Worm (Caenorhabditis elegans) whole organism, L2 larva: ENCODE measurements around the gene srab-17.

Experiments used
- C34F6.9 ChIP-seq: fragments of 150-350 bp; optimal IDR thresholded peaks from 2 replicates; lab custom pipeline; 2014; ENCODE audit warnings: missing biosample characterization, missing genetic modification characterization
- R02D3.7 ChIP-seq: fragments of 150-350 bp; optimal IDR thresholded peaks from 2 replicates; lab custom pipeline; 2014; ENCODE audit warnings: missing biosample characterization, missing genetic modification characterization
- Y55F3AM.14 ChIP-seq: fragments of 200-800 bp; sonication (Bioruptor generic); optimal IDR thresholded peaks from 2 replicates; lab custom pipeline; 2018; ENCODE audit warnings: mild to moderate bottlenecking, missing genetic modification characterization, missing compliant biosample characterization
- ZK546.5 ChIP-seq: sonication (generic microtip); optimal IDR thresholded peaks from 2 replicates; lab custom pipeline; 2017; ENCODE audit warnings: missing biosample characterization, missing genetic modification characterization
- alr-1 ChIP-seq: fragments of 150-350 bp; optimal IDR thresholded peaks from 2 replicates; lab custom pipeline; 2014; ENCODE audit warnings: missing biosample characterization, missing genetic modification characterization
- aly-2 ChIP-seq: fragments of 150-350 bp; optimal IDR thresholded peaks from 2 replicates; lab custom pipeline; 2014; ENCODE audit warnings: missing biosample characterization, missing genetic modification characterization
- blmp-1 ChIP-seq: sonication (generic microtip); optimal IDR thresholded peaks from 2 replicates; lab custom pipeline; 2017; ENCODE audit warnings: missing genetic modification characterization, mild to moderate bottlenecking, missing compliant biosample characterization, antibody characterized with exemption, moderate library complexity; ENCODE audit not compliant: insufficient read depth
- ceh-16 ChIP-seq: fragments of 150-350 bp; optimal IDR thresholded peaks from 2 replicates; lab custom pipeline; 2014; ENCODE audit warnings: missing biosample characterization, missing genetic modification characterization
- ceh-82 ChIP-seq: fragments of 150-350 bp; optimal IDR thresholded peaks from 2 replicates; lab custom pipeline; 2014; ENCODE audit warnings: missing biosample characterization, missing genetic modification characterization
- crh-2 ChIP-seq: sonication (generic microtip); optimal IDR thresholded peaks from 2 replicates; lab custom pipeline; 2017; ENCODE audit warnings: missing biosample characterization, missing genetic modification characterization
- dmd-4 ChIP-seq: sonication (generic microtip); optimal IDR thresholded peaks from 2 replicates; lab custom pipeline; 2017; ENCODE audit warnings: missing biosample characterization, missing genetic modification characterization
- egl-27 ChIP-seq: sonication (generic microtip); optimal IDR thresholded peaks from 3 replicates; lab custom pipeline; 2017; ENCODE audit warnings: missing biosample characterization, missing genetic modification reagents, missing genetic modification characterization
- elt-1 ChIP-seq: fragments of 150-350 bp; optimal IDR thresholded peaks from 2 replicates; lab custom pipeline; 2014; ENCODE audit warnings: missing biosample characterization, missing genetic modification characterization
- elt-3 ChIP-seq: sonication (generic microtip); optimal IDR thresholded peaks from 2 replicates; lab custom pipeline; 2017; ENCODE audit warnings: missing biosample characterization, missing genetic modification characterization
- fos-1 ChIP-seq: fragments of 150-350 bp; optimal IDR thresholded peaks from 2 replicates; lab custom pipeline; 2014; ENCODE audit warnings: missing biosample characterization, missing genetic modification characterization
- lin-11 ChIP-seq: fragments of 150-350 bp; sonication (generic microtip); optimal IDR thresholded peaks from 2 replicates; lab custom pipeline; 2014; ENCODE audit warnings: missing biosample characterization, missing genetic modification characterization, inconsistent platforms, mixed read lengths
- lin-13 ChIP-seq: fragments of 150-350 bp; optimal IDR thresholded peaks from 2 replicates; lab custom pipeline; 2014; ENCODE audit warnings: missing biosample characterization, missing genetic modification reagents, missing genetic modification characterization
- lin-39 ChIP-seq: fragments of 150-350 bp; optimal IDR thresholded peaks from 2 replicates; lab custom pipeline; 2014; ENCODE audit warnings: missing biosample characterization, missing genetic modification reagents, missing genetic modification characterization
- lsy-2 ChIP-seq, 2 experiments: fragments of 150-350 bp in 1 of 2; sonication (generic microtip) in 1 of 2; optimal IDR thresholded peaks; 2 replicates each; lab custom pipeline; 2014 to 2017; ENCODE audit warnings: missing biosample characterization in 2 of 2, missing genetic modification characterization in 2 of 2
- mab-5 ChIP-seq: fragments of 150-350 bp; optimal IDR thresholded peaks from 2 replicates; lab custom pipeline; 2014; ENCODE audit warnings: missing biosample characterization, missing genetic modification characterization
- mbf-1 ChIP-seq: sonication (generic microtip); optimal IDR thresholded peaks from 2 replicates; lab custom pipeline; 2017; ENCODE audit warnings: missing biosample characterization, missing genetic modification characterization
- mdl-1 ChIP-seq, 2 experiments: fragments of 150-350 bp in 1 of 2; sonication (generic microtip) in 1 of 2; optimal IDR thresholded peaks; 2 replicates each; lab custom pipeline; 2017; ENCODE audit warnings: missing biosample characterization in 2 of 2, missing genetic modification characterization in 2 of 2
- nhr-10 ChIP-seq: sonication (generic microtip); optimal IDR thresholded peaks from 2 replicates; lab custom pipeline; 2017; ENCODE audit warnings: missing biosample characterization, missing genetic modification characterization
- nhr-11 ChIP-seq: fragments of 150-350 bp; optimal IDR thresholded peaks from 2 replicates; lab custom pipeline; 2014; ENCODE audit warnings: missing biosample characterization, missing genetic modification characterization
- nhr-12 ChIP-seq: fragments of 150-350 bp; optimal IDR thresholded peaks from 2 replicates; lab custom pipeline; 2014; ENCODE audit warnings: missing biosample characterization, missing genetic modification characterization
- nhr-129 ChIP-seq: fragments of 150-350 bp; optimal IDR thresholded peaks from 2 replicates; lab custom pipeline; 2014; ENCODE audit warnings: missing biosample characterization, missing genetic modification characterization
- nhr-21 ChIP-seq: fragments of 150-350 bp; optimal IDR thresholded peaks from 2 replicates; lab custom pipeline; 2014; ENCODE audit warnings: missing biosample characterization, missing genetic modification characterization
- nhr-23 ChIP-seq: fragments of 150-350 bp; optimal IDR thresholded peaks from 2 replicates; lab custom pipeline; 2014; ENCODE audit warnings: missing biosample characterization, missing genetic modification reagents, missing genetic modification characterization
- nhr-237 ChIP-seq: fragments of 150-350 bp; optimal IDR thresholded peaks from 2 replicates; lab custom pipeline; 2014; ENCODE audit warnings: missing biosample characterization, missing genetic modification characterization
- peb-1 ChIP-seq: fragments of 150-350 bp; optimal IDR thresholded peaks from 2 replicates; lab custom pipeline; 2014; ENCODE audit warnings: missing biosample characterization, missing genetic modification characterization
- sem-4 ChIP-seq: fragments of 150-350 bp; optimal IDR thresholded peaks from 2 replicates; lab custom pipeline; 2014; ENCODE audit warnings: missing biosample characterization, missing genetic modification reagents, missing genetic modification characterization
- sma-3 ChIP-seq: sonication (generic microtip); optimal IDR thresholded peaks from 2 replicates; lab custom pipeline; 2016; ENCODE audit warnings: missing genetic modification reagents, missing genetic modification characterization, missing compliant biosample characterization
- unc-39 ChIP-seq: fragments of 150-350 bp; optimal IDR thresholded peaks from 2 replicates; lab custom pipeline; 2014; ENCODE audit warnings: missing biosample characterization, missing genetic modification characterization
- unc-55 ChIP-seq: fragments of 150-350 bp; sonication (generic microtip); optimal IDR thresholded peaks from 3 replicates; lab custom pipeline; 2014; ENCODE audit warnings: missing biosample characterization, missing genetic modification reagents, missing genetic modification characterization
- zag-1 ChIP-seq: fragments of 150-350 bp; optimal IDR thresholded peaks from 2 replicates; lab custom pipeline; 2014; ENCODE audit warnings: missing biosample characterization, missing genetic modification characterization
- ztf-11 ChIP-seq: sonication (generic microtip); optimal IDR thresholded peaks from 2 replicates; lab custom pipeline; 2017; ENCODE audit warnings: missing biosample characterization, missing genetic modification characterization

The srab-17 gene

ce11 chrV:9907205-9907604 is 39.0 kb upstream of the srab-17 start:
- TF ChIP-seq nhr-237 (tag; lab: Kevin White, UChicago) (no peak), Y55F3AM.14 (no peak), zag-1 (tag; lab: Kevin White, UChicago) (no peak), sem-4 (tag; lab: Kevin White, UChicago) (no peak), lin-39 (tag; lab: Kevin White, UChicago) (no peak), unc-39 (tag; lab: Kevin White, UChicago) (no peak), mbf-1 (tag; lab: Kevin White, UChicago) (no peak), nhr-129 (tag; lab: Kevin White, UChicago) (no peak), elt-1 (tag; lab: Kevin White, UChicago) (no peak), peb-1 (tag; lab: Kevin White, UChicago) (no peak), unc-55 (GFP tag; lab: Kevin White, UChicago) (no peak), R02D3.7 (tag; lab: Kevin White, UChicago) (no peak), egl-27 (tag; lab: Kevin White, UChicago) (no peak), fos-1 (no peak), ZK546.5 (tag; lab: Kevin White, UChicago) (no peak), nhr-12 (tag; lab: Kevin White, UChicago) (no peak), nhr-23 (tag; lab: Kevin White, UChicago) (no peak), lsy-2 (tag; optimal IDR thresholded peaks at IDR 0.05; lab: Kevin White, UChicago) (no peak), nhr-21 (tag; lab: Kevin White, UChicago) (no peak)

ce11 chrV:9906115-9906514 is 37.9 kb upstream of the srab-17 start, which contains the start of gene fipr-11:
Gene fipr-11 (minus strand): TSS chrV:9906215.
- TF ChIP-seq aly-2 (tag; lab: Kevin White, UChicago) (no peak), R02D3.7 (tag; lab: Kevin White, UChicago) (no peak), crh-2 (no peak), elt-3 (tag; lab: Kevin White, UChicago) (no peak), C34F6.9 (tag; lab: Kevin White, UChicago) (no peak), nhr-12 (tag; lab: Kevin White, UChicago) (no peak), nhr-237 (tag; lab: Kevin White, UChicago) (no peak)

- TF ChIP-seq ztf-11 (tag; lab: Kevin White, UChicago) (no peak), ZK546.5 (tag; lab: Kevin White, UChicago) (no peak), fos-1 (no peak), nhr-11 (tag; lab: Kevin White, UChicago) (no peak), nhr-129 (tag; lab: Kevin White, UChicago) (no peak), mab-5 (tag; lab: Kevin White, UChicago) (no peak), nhr-23 (tag; lab: Kevin White, UChicago) (no peak), ceh-82 (tag; lab: Kevin White, UChicago) (no peak), mbf-1 (tag; lab: Kevin White, UChicago) (no peak), blmp-1 (tag; lab: Kevin White, UChicago) (no peak), sma-3 (GFP tag; lab: Kevin White, UChicago) (no peak), ceh-16 (tag; lab: Kevin White, UChicago) (no peak), dmd-4 (tag; lab: Kevin White, UChicago) (no peak), R02D3.7 (tag; lab: Kevin White, UChicago) (no peak), alr-1 (tag; lab: Kevin White, UChicago) (no peak), nhr-10 (tag; lab: Kevin White, UChicago) (no peak)
Measured at ce11 chrV:9901119-9901518, 32.9 kb upstream of the srab-17 start.

- TF ChIP-seq nhr-129 (tag; lab: Kevin White, UChicago) (no peak), lin-11 (tag; lab: Kevin White, UChicago) (no peak), mdl-1 (tag; optimal IDR thresholded peaks at IDR 0.05; lab: Kevin White, UChicago) (no peak), lin-13 (GFP tag; lab: Kevin White, UChicago) (no peak), elt-3 (tag; lab: Kevin White, UChicago) (no peak), egl-27 (tag; lab: Kevin White, UChicago) (no peak), sma-3 (GFP tag; lab: Kevin White, UChicago) (no peak)
- TF ChIP-seq, all 48 proteins: peak for 0
Measured at ce11 chrV:9899278-9899677, 31.1 kb upstream of the srab-17 start, which contains the start of gene egl-47. Gene egl-47 (plus strand): TSS chrV:9899578.
